Fruit fly (Drosophila melanogaster) whole organism, embryonic: ENCODE data around the gene par-6.

ENCODE experiments used
- Ada2b ChIP-seq: fragments of 200-800 bp; sonication (Bioruptor generic); IDR thresholded peaks from 2 replicates; pipeline ENCODE4 v1.3.6; 2022; ENCODE audit warnings: missing biosample characterization, missing genetic modification characterization
- Bgb ChIP-seq: fragments of 200-800 bp; sonication (Bioruptor generic); IDR thresholded peaks from 2 replicates; pipeline ENCODE4 v1.3.6; 2022; ENCODE audit warnings: missing biosample characterization, missing genetic modification characterization; ENCODE audit not compliant: partially characterized antibody
- Bteb2 ChIP-seq: fragments of 200-800 bp; sonication (Bioruptor generic); optimal IDR thresholded peaks from 2 replicates; lab custom pipeline; 2016; ENCODE audit warnings: missing biosample characterization, missing genetic modification characterization
- CG10147 ChIP-seq: fragments of 200-800 bp; sonication (Bioruptor generic); optimal IDR thresholded peaks from 2 replicates; lab custom pipeline; 2019; ENCODE audit warnings: missing biosample characterization, mild to moderate bottlenecking, missing genetic modification characterization, moderate library complexity
- CG1233 ChIP-seq: fragments of 200-800 bp; sonication (Bioruptor generic); optimal IDR thresholded peaks from 4 replicates; lab custom pipeline; 2018; ENCODE audit warnings: missing biosample characterization, mild to moderate bottlenecking, missing genetic modification characterization
- CG14050 ChIP-seq: fragments of 200-800 bp; sonication (Bioruptor generic); IDR thresholded peaks from 3 replicates; pipeline ENCODE4 v1.3.6; 2022; ENCODE audit warnings: missing biosample characterization, missing genetic modification characterization
- CG15601 ChIP-seq: fragments of 200-800 bp; sonication (Bioruptor generic); optimal IDR thresholded peaks from 3 replicates; lab custom pipeline; 2019; ENCODE audit warnings: missing biosample characterization, mild to moderate bottlenecking, missing genetic modification characterization, moderate library complexity
- CG17186 ChIP-seq: fragments of 200-800 bp; sonication (Bioruptor generic); optimal IDR thresholded peaks from 3 replicates; lab custom pipeline; 2017; ENCODE audit warnings: missing biosample characterization, missing genetic modification reagents, missing genetic modification characterization
- CG2116 ChIP-seq: fragments of 200-800 bp; sonication (Bioruptor generic); optimal IDR thresholded peaks from 3 replicates; lab custom pipeline; 2018; ENCODE audit warnings: missing biosample characterization, mild to moderate bottlenecking, missing genetic modification characterization
- CG2129 ChIP-seq: fragments of 200-800 bp; sonication (Bioruptor generic); IDR thresholded peaks from 2 replicates; pipeline ENCODE4 v1.3.6; 2022; ENCODE audit warnings: missing biosample characterization, missing genetic modification characterization; ENCODE audit not compliant: partially characterized antibody
- CG2875 ChIP-seq: fragments of 200-800 bp; sonication (Bioruptor generic); optimal IDR thresholded peaks from 2 replicates; lab custom pipeline; 2017; ENCODE audit warnings: missing biosample characterization, mild to moderate bottlenecking, missing genetic modification characterization, missing genetic modification reagents
- CG3065 ChIP-seq: fragments of 200-800 bp; sonication (Bioruptor generic); optimal IDR thresholded peaks from 2 replicates; lab custom pipeline; 2016; ENCODE audit warnings: missing biosample characterization, missing genetic modification characterization
- CG32772 ChIP-seq: fragments of 200-800 bp; sonication (Bioruptor generic); IDR thresholded peaks from 2 replicates; pipeline ENCODE4 v1.3.6; 2022; ENCODE audit warnings: missing biosample characterization, missing genetic modification characterization
- CG33213 ChIP-seq: fragments of 200-800 bp; sonication (Bioruptor generic); optimal IDR thresholded peaks from 3 replicates; lab custom pipeline; 2016; ENCODE audit warnings: missing biosample characterization, missing genetic modification characterization
- CG43689 ChIP-seq: fragments of 200-800 bp; sonication (Bioruptor generic); IDR thresholded peaks from 2 replicates; pipeline ENCODE4 v1.3.6; 2022; ENCODE audit warnings: missing biosample characterization, missing genetic modification characterization
- CG4854 ChIP-seq: fragments of 200-800 bp; sonication (Bioruptor generic); optimal IDR thresholded peaks from 2 replicates; lab custom pipeline; 2016; ENCODE audit warnings: missing biosample characterization, missing genetic modification characterization, inconsistent platforms
- CG6689 ChIP-seq: fragments of 200-800 bp; sonication (Bioruptor generic); IDR thresholded peaks from 2 replicates; pipeline ENCODE4 v1.3.6; 2022; ENCODE audit warnings: missing biosample characterization, missing genetic modification characterization
- CG6791 ChIP-seq: fragments of 200-800 bp; sonication (Bioruptor generic); IDR thresholded peaks from 3 replicates; pipeline ENCODE4 v1.3.6; 2022; ENCODE audit warnings: missing biosample characterization, missing genetic modification characterization; ENCODE audit not compliant: partially characterized antibody
- CG6854 ChIP-seq: fragments of 200-800 bp; sonication (Bioruptor generic); optimal IDR thresholded peaks from 3 replicates; lab custom pipeline; 2017; ENCODE audit warnings: missing biosample characterization, mild to moderate bottlenecking, missing genetic modification characterization
- Dref ChIP-seq: fragments of 200-800 bp; sonication (Bioruptor generic); IDR thresholded peaks from 2 replicates; pipeline ENCODE4 v1.3.6; 2022; ENCODE audit warnings: missing biosample characterization, missing genetic modification characterization
- E2f2 ChIP-seq: fragments of 200-800 bp; sonication (Bioruptor generic); IDR thresholded peaks from 2 replicates; pipeline ENCODE4 v1.3.6; 2022; ENCODE audit warnings: missing biosample characterization, missing genetic modification characterization
- Elba2 ChIP-seq: fragments of 200-800 bp; sonication (Bioruptor generic); optimal IDR thresholded peaks from 3 replicates; lab custom pipeline; 2016; ENCODE audit warnings: missing biosample characterization, missing genetic modification characterization
- HmgZ ChIP-seq: fragments of 200-800 bp; sonication (Bioruptor generic); optimal IDR thresholded peaks from 2 replicates; lab custom pipeline; 2018; ENCODE audit warnings: missing biosample characterization, mild to moderate bottlenecking, missing genetic modification characterization
- Hmx ChIP-seq: fragments of 200-800 bp; sonication (Bioruptor generic); optimal IDR thresholded peaks from 2 replicates; lab custom pipeline; 2016; ENCODE audit warnings: missing biosample characterization, missing genetic modification characterization
- Lhr ChIP-seq: fragments of 200-800 bp; sonication (Bioruptor generic); optimal IDR thresholded peaks from 3 replicates; lab custom pipeline; 2017; ENCODE audit warnings: mild to moderate bottlenecking, missing biosample characterization, missing genetic modification reagents, missing genetic modification characterization
- Sox102F ChIP-seq: fragments of 200-800 bp; sonication (Bioruptor generic); optimal IDR thresholded peaks from 2 replicates; lab custom pipeline; 2018; ENCODE audit warnings: missing biosample characterization, mild to moderate bottlenecking, missing genetic modification characterization, moderate library complexity
- Sry-δ ChIP-seq: fragments of 200-800 bp; sonication (Bioruptor generic); optimal IDR thresholded peaks from 2 replicates; lab custom pipeline; 2016; ENCODE audit warnings: missing biosample characterization, missing genetic modification characterization
- Tbp ChIP-seq: fragments of >200 bp; optimal IDR thresholded peaks from 2 replicates; lab custom pipeline; 2018; ENCODE audit warnings: missing biosample characterization, missing genetic modification characterization
- abd-A ChIP-seq: fragments of 200-800 bp; sonication (Bioruptor generic); optimal IDR thresholded peaks from 3 replicates; lab custom pipeline; 2019; ENCODE audit warnings: missing biosample characterization, mild to moderate bottlenecking, missing genetic modification characterization, moderate library complexity
- ap ChIP-seq: fragments of 200-800 bp; sonication (Bioruptor generic); IDR thresholded peaks from 2 replicates; pipeline ENCODE4 v1.3.6; 2022; ENCODE audit warnings: missing biosample characterization, missing genetic modification characterization
- ase ChIP-seq: fragments of 200-800 bp; sonication (Bioruptor generic); IDR thresholded peaks from 3 replicates; pipeline ENCODE4 v1.3.6; 2022; ENCODE audit warnings: missing biosample characterization, missing genetic modification characterization
- bowl ChIP-seq: fragments of 200-800 bp; sonication (Bioruptor generic); IDR thresholded peaks from 2 replicates; pipeline ENCODE4 v1.3.6; 2022; ENCODE audit warnings: missing biosample characterization, missing genetic modification characterization
- chm ChIP-seq: fragments of 200-800 bp; sonication (Bioruptor generic); IDR thresholded peaks from 2 replicates; pipeline ENCODE4 v1.3.6; 2022; ENCODE audit warnings: missing biosample characterization, missing genetic modification characterization
- esg ChIP-seq: fragments of 200-800 bp; sonication (Bioruptor generic); conservative IDR thresholded peaks from 2 replicates; pipeline ENCODE4 v1.3.6; 2022; ENCODE audit warnings: missing biosample characterization, missing genetic modification characterization
- fd64A ChIP-seq: fragments of 200-800 bp; sonication (Bioruptor generic); optimal IDR thresholded peaks from 3 replicates; lab custom pipeline; 2018; ENCODE audit warnings: missing biosample characterization, mild to moderate bottlenecking, missing genetic modification characterization
- gcm2 ChIP-seq: fragments of 200-800 bp; sonication (Bioruptor generic); optimal IDR thresholded peaks from 2 replicates; lab custom pipeline; 2016; ENCODE audit warnings: missing biosample characterization, missing genetic modification characterization
- gfzf ChIP-seq: fragments of 200-800 bp; sonication (Bioruptor generic); optimal IDR thresholded peaks from 2 replicates; lab custom pipeline; 2016; ENCODE audit warnings: missing biosample characterization, mild to moderate bottlenecking, missing genetic modification characterization, moderate library complexity
- gro ChIP-seq: fragments of 200-800 bp; sonication (Bioruptor generic); optimal IDR thresholded peaks from 2 replicates; lab custom pipeline; 2016; ENCODE audit warnings: missing biosample characterization, missing genetic modification characterization
- gsb-n ChIP-seq: fragments of 200-800 bp; sonication (Bioruptor generic); optimal IDR thresholded peaks from 3 replicates; lab custom pipeline; 2018; ENCODE audit warnings: missing biosample characterization, mild to moderate bottlenecking, missing genetic modification characterization
- lmd ChIP-seq: fragments of 200-800 bp; sonication (Bioruptor generic); IDR thresholded peaks from 2 replicates; pipeline ENCODE4 v1.3.6; 2022; ENCODE audit warnings: missing biosample characterization, missing genetic modification characterization
- nerfin-1 ChIP-seq: fragments of 200-800 bp; sonication (Bioruptor generic); optimal IDR thresholded peaks from 3 replicates; lab custom pipeline; 2019; ENCODE audit warnings: missing biosample characterization, mild to moderate bottlenecking, missing genetic modification characterization, moderate library complexity
- nmo ChIP-seq: fragments of 200-800 bp; sonication (Bioruptor generic); optimal IDR thresholded peaks from 2 replicates; lab custom pipeline; 2018; ENCODE audit warnings: missing biosample characterization, mild to moderate bottlenecking, missing genetic modification characterization, moderate library complexity
- row ChIP-seq: fragments of 200-800 bp; sonication (Bioruptor generic); IDR thresholded peaks from 3 replicates; pipeline ENCODE4 v1.3.6; 2022; ENCODE audit warnings: missing biosample characterization, missing genetic modification characterization
- schlank ChIP-seq: fragments of 200-800 bp; sonication (Bioruptor generic); optimal IDR thresholded peaks from 2 replicates; lab custom pipeline; 2018; ENCODE audit warnings: missing biosample characterization, mild to moderate bottlenecking, missing genetic modification characterization
- tup ChIP-seq: fragments of 200-800 bp; sonication (Bioruptor generic); optimal IDR thresholded peaks from 2 replicates; lab custom pipeline; 2016; ENCODE audit warnings: missing biosample characterization, mild to moderate bottlenecking, missing genetic modification characterization, moderate library complexity
- twi ChIP-seq: fragments of 200-800 bp; optimal IDR thresholded peaks from 2 replicates; lab custom pipeline; 2019; ENCODE audit warnings: missing biosample characterization, mild to moderate bottlenecking, missing genetic modification characterization, moderate library complexity
- unpg ChIP-seq: fragments of 200-800 bp; sonication (Bioruptor generic); optimal IDR thresholded peaks from 3 replicates; lab custom pipeline; 2018; ENCODE audit warnings: missing biosample characterization, mild to moderate bottlenecking, missing genetic modification characterization, moderate library complexity
- wdn ChIP-seq: fragments of 200-800 bp; sonication (Bioruptor generic); IDR thresholded peaks from 2 replicates; pipeline ENCODE4 v1.3.6; 2022; ENCODE audit warnings: missing biosample characterization, missing genetic modification characterization

The par-6 gene

dm6 chrX:17737024-17737685 lies 34.0 kb downstream of the par-6 start (continued):
- no peak for TF ChIP-seq Ada2b (GFP tag; lab: Robert Waterston, UW)
- TF ChIP-seq CG33213 (GFP tag; lab: Kevin White, UChicago), result peak; percentile 14
- no peak for TF ChIP-seq CG6854 (GFP tag; lab: Kevin White, UChicago)
- TF ChIP-seq nmo (GFP tag; lab: Kevin White, UChicago), result no peak
- TF ChIP-seq wdn (GFP tag; lab: Robert Waterston, UW), result no peak
- TF ChIP-seq fd64A (GFP tag; lab: Kevin White, UChicago), result no peak
- TF ChIP-seq schlank (tag; lab: Kevin White, UChicago), result no peak
- TF ChIP-seq Tbp (GFP tag; lab: Kevin White, UChicago), result no peak
- TF ChIP-seq nerfin-1 (tag; lab: Kevin White, UChicago), result peak; percentile 91
- TF ChIP-seq row (GFP tag; lab: Robert Waterston, UW), result no peak
- peak; percentile 69; the same call in 2 of the 3 replicates for TF ChIP-seq CG6791 (GFP tag; lab: Robert Waterston, UW)
- no peak for TF ChIP-seq Sox102F (GFP tag; lab: Kevin White, UChicago)
- no peak for TF ChIP-seq Bteb2 (GFP tag; lab: Kevin White, UChicago)
- TF ChIP-seq abd-A (tag; lab: Kevin White, UChicago), result peak; percentile 69
- TF ChIP-seq tup, result no peak
- TF ChIP-seq ase, result no peak
- TF ChIP-seq CG43689 (GFP tag; lab: Robert Waterston, UW), result no peak
- TF ChIP-seq gfzf (GFP tag; lab: Kevin White, UChicago), result no peak
- peak; percentile 8 for TF ChIP-seq CG15601 (tag; lab: Kevin White, UChicago)
- no peak for TF ChIP-seq Dref (GFP tag; lab: Robert Waterston, UW)
- peak; percentile 1 for TF ChIP-seq Lhr (GFP tag; lab: Kevin White, UChicago)
- TF ChIP-seq Hmx (GFP tag; lab: Kevin White, UChicago), result no peak
- no peak for TF ChIP-seq CG4854 (GFP tag; lab: Kevin White, UChicago)
- 0 out of 2 replicates have a peak, but pooled peaks have one; percentile 9 for TF ChIP-seq E2f2 (GFP tag; lab: Robert Waterston, UW)
- TF ChIP-seq Sry-δ, result no peak
- no peak for TF ChIP-seq gcm2

dm6 chrX:17737812-17738473 lies 34.8 kb downstream of the par-6 start:
- TF ChIP-seq CG6689 (GFP tag; lab: Robert Waterston, UW) (peak; percentile 43; the same call in 1 of the 2 replicates), CG17186 (GFP tag; lab: Kevin White, UChicago) (peak; percentile 96), CG3065 (GFP tag; lab: Kevin White, UChicago) (no peak), CG32772 (GFP tag; lab: Robert Waterston, UW) (no peak), gsb-n (peak; percentile 49), Elba2 (GFP tag; lab: Kevin White, UChicago) (no peak), lmd (peak; percentile 47; the same call in 1 of the 2 replicates), ap (GFP tag; lab: Robert Waterston, UW) (0 out of 2 replicates have a peak, but pooled peaks have one; percentile 19), CG14050 (GFP tag; lab: Robert Waterston, UW) (peak; percentile 47; the same call in 2 of the 3 replicates), CG2875 (GFP tag; lab: Kevin White, UChicago) (peak; percentile 37), twi (tag; lab: Kevin White, UChicago) (peak; percentile 1), CG1233 (GFP tag; lab: Kevin White, UChicago) (peak; percentile 40), schlank (tag; lab: Kevin White, UChicago) (no peak), chm (peak; percentile 66), bowl (GFP tag; lab: Robert Waterston, UW) (no peak), unpg (peak; percentile 67), Bgb (GFP tag; lab: Robert Waterston, UW) (peak; percentile 94), HmgZ (peak; percentile 25), CG2116 (GFP tag; lab: Kevin White, UChicago) (peak; percentile 89), CG10147 (peak; percentile 2), CG2129 (GFP tag; lab: Robert Waterston, UW) (peak; percentile 92), esg (GFP tag; lab: Robert Waterston, UW) (0 out of 2 replicates have a peak, but pooled peaks have one; percentile 14), gro (GFP tag; lab: Kevin White, UChicago) (peak; percentile 34)
